Worm (Caenorhabditis elegans): Measurements from ENCODE around the gene daf-1.
A peak's percentile ranks its signal among the peaks of the same experiment; 100 is the strongest.

daf-1 gene

ce11 chrIV:132095-132494 lies at the start of gene daf-1:
Gene daf-1, plus strand, starts transcription at chrIV:132416.
- peak; percentile 37 for TF ChIP-seq sox-4 (tag; optimal IDR thresholded peaks at IDR 0.05)
- TF ChIP-seq lsy-2 (tag; optimal IDR thresholded peaks at IDR 0.05), result peak in 1 of 2 experiments; percentile 40
- TF ChIP-seq xbp-1 (tag; optimal IDR thresholded peaks at IDR 0.05), result peak; percentile 49
- peak; percentile 73 for TF ChIP-seq fkh-8 (tag; optimal IDR thresholded peaks at IDR 0.05)
- TF ChIP-seq ceh-82 (tag; optimal IDR thresholded peaks at IDR 0.05), result peak in 1 of 3 experiments; percentile 25
- no peak for TF ChIP-seq pax-3 (tag; optimal IDR thresholded peaks at IDR 0.05)
- peak; percentile 61 for TF ChIP-seq unc-86 (tag; optimal IDR thresholded peaks at IDR 0.05)
- no peak for TF ChIP-seq ces-1 (GFP tag; optimal IDR thresholded peaks at IDR 0.05)
- peak; percentile 18 for TF ChIP-seq tbx-2 (tag; optimal IDR thresholded peaks at IDR 0.05)
- TF ChIP-seq nhr-47 (tag; optimal IDR thresholded peaks at IDR 0.05), result peak; percentile 42
- peak; percentile 33 for TF ChIP-seq swsn-7 (tag; optimal IDR thresholded peaks at IDR 0.05)
- no peak for TF ChIP-seq nhr-85 (tag)
- TF ChIP-seq egl-13 (tag; optimal IDR thresholded peaks at IDR 0.05), result peak; percentile 67
- peak; percentile 32 for TF ChIP-seq nhr-71 (tag; optimal IDR thresholded peaks at IDR 0.05)
- peak; percentile 39 for TF ChIP-seq dsc-1 (tag; optimal IDR thresholded peaks at IDR 0.05)
- TF ChIP-seq lin-35 (GFP tag; optimal IDR thresholded peaks at IDR 0.05), result peak in 1 of 2 experiments; percentile 4
- TF ChIP-seq Y116A8C.19 (tag; optimal IDR thresholded peaks at IDR 0.05; ENCODE audit: borderline replicate concordance), result no peak
- no peak for TF ChIP-seq ceh-88 (GFP tag; IDR thresholded peaks at IDR 0.05)
- TF ChIP-seq dpl-1 (GFP tag; optimal IDR thresholded peaks at IDR 0.05), result peak in 1 of 3 experiments; percentile 12
- no peak for TF ChIP-seq mep-1 (tag; optimal IDR thresholded peaks at IDR 0.05)
- TF ChIP-seq lin-14 (GFP tag; optimal IDR thresholded peaks at IDR 0.05), result peak; percentile 73
- no peak for TF ChIP-seq zag-1 (tag; optimal IDR thresholded peaks at IDR 0.05)

DNA sequence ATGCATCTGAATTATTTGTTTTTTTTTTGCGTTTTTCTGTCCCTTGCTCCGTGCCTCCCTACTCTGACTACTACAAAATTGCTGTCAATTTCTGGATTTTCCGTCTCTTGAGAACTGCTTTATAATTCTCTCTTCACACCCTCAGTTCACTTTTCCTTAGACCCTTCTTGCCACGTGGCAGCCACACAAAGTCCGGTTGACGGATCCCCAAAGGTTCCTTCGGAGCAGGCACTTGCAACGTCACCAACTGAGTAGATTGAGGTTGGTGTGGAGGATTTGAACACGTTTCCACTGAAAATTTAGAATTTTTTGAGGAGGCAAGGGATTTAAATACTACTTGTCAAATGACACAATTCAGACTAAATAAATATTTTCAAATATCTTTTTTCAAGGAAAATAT lies 45.5 kb upstream of the daf-1 start:
- TF ChIP-seq nhr-77 (tag; optimal IDR thresholded peaks at IDR 0.05), result no peak
- TF ChIP-seq efl-1 (optimal IDR thresholded peaks at IDR 0.05), result no peak
- peak in 1 of 2 experiments; percentile 90 for TF ChIP-seq efl-1 (GFP tag; optimal IDR thresholded peaks at IDR 0.05 in 1 of 2)

ce11 chrIV:89991-90390 lies 42.2 kb upstream of the daf-1 start, which contains the start of gene scl-23:
Gene scl-23, minus strand, starts transcription at chrIV:90091.
- TF ChIP-seq ceh-82 (tag; optimal IDR thresholded peaks at IDR 0.05) (no peak), tlp-1 (tag; optimal IDR thresholded peaks at IDR 0.05) (no peak), vab-15 (tag; optimal IDR thresholded peaks at IDR 0.05) (no peak), efl-3 (GFP tag; optimal IDR thresholded peaks at IDR 0.05) (no peak), sptf-1 (tag; optimal IDR thresholded peaks at IDR 0.05) (no peak), nhr-90 (tag; optimal IDR thresholded peaks at IDR 0.05; ENCODE audit: poor library complexity) (no peak), egl-27 (tag; optimal IDR thresholded peaks at IDR 0.05) (no peak), C04F5.9 (tag; optimal IDR thresholded peaks at IDR 0.05) (no peak)

DNA sequence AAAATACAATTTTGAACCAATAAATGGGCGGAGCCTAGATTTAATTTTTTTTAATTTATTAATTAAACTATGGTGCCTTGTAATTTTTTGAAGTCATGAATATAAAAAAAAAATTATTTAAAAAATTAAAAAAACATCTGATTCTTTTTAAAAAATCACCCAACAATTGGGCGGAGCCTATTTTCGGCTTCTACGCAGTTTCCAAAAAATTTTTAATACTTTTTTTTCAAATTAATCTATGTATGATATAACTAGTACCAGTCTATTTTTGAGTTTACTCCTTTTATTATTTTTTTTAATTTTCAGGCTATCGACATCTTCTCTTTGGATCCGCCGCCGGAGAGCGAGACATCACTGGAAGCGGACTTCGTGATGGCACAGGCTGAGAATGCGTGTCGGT lies 40.5 kb upstream of the daf-1 start, which contains the start of gene tpa-1:
Gene tpa-1, plus strand, starts transcription at position 301 of the 400 bp plus-strand sequence.
- no peak for TF ChIP-seq dpl-1 (GFP tag; optimal IDR thresholded peaks at IDR 0.05)
- TF ChIP-seq xbp-1 (tag; optimal IDR thresholded peaks at IDR 0.05), result no peak
- no peak for TF ChIP-seq lin-13 (GFP tag; optimal IDR thresholded peaks at IDR 0.05)
- no peak for TF ChIP-seq lir-3 (tag; optimal IDR thresholded peaks at IDR 0.05; ENCODE audit: poor library complexity)
- no peak for TF ChIP-seq lin-14 (GFP tag; optimal IDR thresholded peaks at IDR 0.05)
- TF ChIP-seq tlp-1 (tag; optimal IDR thresholded peaks at IDR 0.05), result no peak
- TF ChIP-seq skn-1 (tag; optimal IDR thresholded peaks at IDR 0.05), result no peak
- TF ChIP-seq nhr-20 (tag; optimal IDR thresholded peaks at IDR 0.05), result no peak
- TF ChIP-seq nhr-85 (tag), result no peak
- TF ChIP-seq hlh-17 (GFP tag; optimal IDR thresholded peaks at IDR 0.05; ENCODE audit: borderline replicate concordance), result no peak
- TF ChIP-seq ztf-11 (tag; optimal IDR thresholded peaks at IDR 0.05), result no peak
- TF ChIP-seq C04F5.9 (tag; optimal IDR thresholded peaks at IDR 0.05), result no peak
- TF ChIP-seq efl-3 (GFP tag; optimal IDR thresholded peaks at IDR 0.05), result no peak
- no peak for TF ChIP-seq fos-1 (tag; optimal IDR thresholded peaks at IDR 0.05)
- TF ChIP-seq ceh-8 (GFP tag; optimal IDR thresholded peaks at IDR 0.05), result no peak

All from whole organism, L1 larva.